Worm (Caenorhabditis elegans) whole organism, L4 larva: Measurements from ENCODE around the gene Y39G8B.5.
A peak's percentile ranks its signal among the peaks of the same experiment; 100 is the strongest.

Experiments used
- F26F4.8 ChIP-seq: fragments of 200-800 bp; sonication (Bioruptor generic); conservative IDR thresholded peaks from 2 replicates; pipeline ENCODE4 v1.3.6; 2022; ENCODE audit warnings: missing genetic modification characterization, missing compliant biosample characterization
- F49E8.2 ChIP-seq: sonication (generic microtip); optimal IDR thresholded peaks from 2 replicates; lab custom pipeline; 2016; ENCODE audit warnings: missing compliant biosample characterization, mild to moderate bottlenecking, missing genetic modification characterization, borderline replicate concordance
- R02D3.7 ChIP-seq: fragments of 150-350 bp; sonication (generic microtip); optimal IDR thresholded peaks from 3 replicates; lab custom pipeline; 2014; ENCODE audit warnings: missing biosample characterization, missing genetic modification characterization
- T26A8.4 ChIP-seq: fragments of 200-800 bp; sonication (Bioruptor generic); IDR thresholded peaks from 2 replicates; pipeline ENCODE4 v1.3.6; 2022; ENCODE audit warnings: missing genetic modification characterization, missing compliant biosample characterization
- ZK337.2 ChIP-seq: fragments of 200-800 bp; sonication (Bioruptor generic); IDR thresholded peaks from 2 replicates; pipeline ENCODE4 v1.3.6; 2022; ENCODE audit warnings: missing genetic modification reagents, missing genetic modification characterization, missing compliant biosample characterization
- aha-1 ChIP-seq: fragments of 150-350 bp; peaks from one replicate; lab custom pipeline; 2014; ENCODE audit warnings: missing biosample characterization, missing genetic modification characterization
- ceh-44 ChIP-seq: fragments of 200-800 bp; sonication (Bioruptor generic); IDR thresholded peaks from 2 replicates; pipeline ENCODE4 v1.3.6; 2022; ENCODE audit warnings: missing genetic modification reagents, missing genetic modification characterization, missing compliant biosample characterization
- ceh-62 ChIP-seq: sonication (generic microtip); optimal IDR thresholded peaks from 2 replicates; lab custom pipeline; 2017; ENCODE audit warnings: missing biosample characterization, missing genetic modification characterization
- ctbp-1 ChIP-seq: fragments of 200-800 bp; sonication (Bioruptor generic); IDR thresholded peaks from 2 replicates; pipeline ENCODE4 v1.3.6; 2022; ENCODE audit warnings: missing genetic modification reagents, missing genetic modification characterization, missing compliant biosample characterization
- daf-12 ChIP-seq: fragments of 150-350 bp; optimal IDR thresholded peaks from 2 replicates; lab custom pipeline; 2014; ENCODE audit warnings: missing biosample characterization, missing genetic modification reagents, missing genetic modification characterization
- daf-16 ChIP-seq, 3 experiments: sonication (generic microtip); optimal IDR thresholded peaks; 2 replicates each; lab custom pipeline; 2016 to 2017; ENCODE audit warnings: missing genetic modification characterization in 3 of 3, missing genetic modification reagents in 3 of 3, mild to moderate bottlenecking in 2 of 3, missing compliant biosample characterization in 2 of 3, missing biosample characterization in 1 of 3, moderate library complexity in 1 of 3
- dmd-6 ChIP-seq: fragments of 200-800 bp; sonication (Bioruptor generic); IDR thresholded peaks from 2 replicates; pipeline ENCODE4 v1.3.6; 2022; ENCODE audit warnings: missing genetic modification reagents, missing genetic modification characterization, missing compliant biosample characterization
- dmd-8 ChIP-seq: fragments of 200-800 bp; sonication (Bioruptor generic); IDR thresholded peaks from 2 replicates; pipeline ENCODE4 v1.3.6; 2022; ENCODE audit warnings: missing genetic modification characterization, missing compliant biosample characterization
- dpl-1 ChIP-seq: fragments of 150-350 bp; optimal IDR thresholded peaks from 2 replicates; lab custom pipeline; 2014; ENCODE audit warnings: missing biosample characterization, missing genetic modification reagents, missing genetic modification characterization
- duxl-1 ChIP-seq: sonication (generic microtip); optimal IDR thresholded peaks from 2 replicates; lab custom pipeline; 2016; ENCODE audit warnings: mild to moderate bottlenecking, missing genetic modification characterization, moderate library complexity, missing compliant biosample characterization; ENCODE audit not compliant: poor library complexity
- egl-27 ChIP-seq: sonication (generic microtip); optimal IDR thresholded peaks from 3 replicates; lab custom pipeline; 2017; ENCODE audit warnings: missing biosample characterization, missing genetic modification reagents, missing genetic modification characterization
- fkh-10 ChIP-seq: fragments of 150-350 bp; optimal IDR thresholded peaks from 2 replicates; lab custom pipeline; 2014; ENCODE audit warnings: missing biosample characterization, missing genetic modification reagents, missing genetic modification characterization
- fos-1 ChIP-seq: fragments of 150-350 bp; optimal IDR thresholded peaks from 2 replicates; lab custom pipeline; 2014; ENCODE audit warnings: missing biosample characterization, missing genetic modification characterization
- hlh-11 ChIP-seq: fragments of 200-800 bp; sonication (Bioruptor generic); optimal IDR thresholded peaks from 2 replicates; lab custom pipeline; 2018; ENCODE audit warnings: mild to moderate bottlenecking, missing genetic modification characterization, missing compliant biosample characterization
- lin-1 ChIP-seq: fragments of 200-800 bp; sonication (Bioruptor generic); IDR thresholded peaks from 2 replicates; pipeline ENCODE4 v1.3.6; 2022; ENCODE audit warnings: missing genetic modification reagents, missing genetic modification characterization, missing compliant biosample characterization
- lin-15B ChIP-seq: fragments of 150-350 bp; sonication (generic microtip); optimal IDR thresholded peaks from 3 replicates; lab custom pipeline; 2014; ENCODE audit warnings: missing biosample characterization, missing genetic modification characterization
- lir-3 ChIP-seq: sonication (generic microtip); optimal IDR thresholded peaks from 2 replicates; lab custom pipeline; 2016; ENCODE audit warnings: mild to moderate bottlenecking, missing genetic modification characterization, missing compliant biosample characterization
- madf-9 ChIP-seq: fragments of 200-800 bp; sonication (Bioruptor generic); conservative IDR thresholded peaks from 2 replicates; pipeline ENCODE4 v1.3.6; 2022; ENCODE audit warnings: missing genetic modification reagents, missing genetic modification characterization, missing compliant biosample characterization
- mep-1 ChIP-seq: fragments of 150-350 bp; sonication (generic microtip); optimal IDR thresholded peaks from 3 replicates; lab custom pipeline; 2014; ENCODE audit warnings: missing biosample characterization, missing genetic modification characterization
- mxl-3 ChIP-seq: fragments of 200-800 bp; sonication (Bioruptor generic); optimal IDR thresholded peaks from 2 replicates; lab custom pipeline; 2018; ENCODE audit warnings: mild to moderate bottlenecking, missing genetic modification characterization, missing compliant biosample characterization
- nhr-10 ChIP-seq: fragments of 150-350 bp; optimal IDR thresholded peaks from 2 replicates; lab custom pipeline; 2014; ENCODE audit warnings: missing biosample characterization, missing genetic modification characterization
- nhr-102 ChIP-seq: sonication (generic microtip); optimal IDR thresholded peaks from 2 replicates; lab custom pipeline; 2016; ENCODE audit warnings: mild to moderate bottlenecking, missing genetic modification characterization, moderate library complexity, missing compliant biosample characterization
- nhr-41 ChIP-seq: fragments of 200-800 bp; sonication (Bioruptor generic); IDR thresholded peaks from 2 replicates; pipeline ENCODE4 v1.3.6; 2022; ENCODE audit warnings: missing genetic modification reagents, missing genetic modification characterization, missing compliant biosample characterization
- nhr-42 ChIP-seq: fragments of 200-800 bp; sonication (Bioruptor generic); IDR thresholded peaks from 2 replicates; pipeline ENCODE4 v1.3.6; 2022; ENCODE audit warnings: missing genetic modification characterization, missing compliant biosample characterization
- nhr-6 ChIP-seq: fragments of 150-350 bp; optimal IDR thresholded peaks from 2 replicates; lab custom pipeline; 2014; ENCODE audit warnings: missing biosample characterization, missing genetic modification characterization
- nhr-76 ChIP-seq: fragments of 150-350 bp; optimal IDR thresholded peaks from 2 replicates; lab custom pipeline; 2014; ENCODE audit warnings: missing biosample characterization, missing genetic modification characterization
- pha-4 ChIP-seq, 2 experiments: fragments of 150-350 bp in 1 of 2; fragments of 200-800 bp in 1 of 2; sonication (Bioruptor generic) in 1 of 2; IDR thresholded peaks in 1 of 2; optimal IDR thresholded peaks in 1 of 2; 2 replicates each; pipeline versions ENCODE4 v1.3.6 to Lab custom; 2014 to 2022; ENCODE audit warnings: missing genetic modification characterization in 2 of 2, missing genetic modification reagents in 2 of 2, missing biosample characterization in 1 of 2, missing compliant biosample characterization in 1 of 2
- php-3 ChIP-seq: fragments of 200-800 bp; sonication (Bioruptor generic); IDR thresholded peaks from 2 replicates; pipeline ENCODE4 v1.3.6; 2022; ENCODE audit warnings: missing genetic modification reagents, missing genetic modification characterization, missing compliant biosample characterization
- pqm-1 ChIP-seq: sonication (generic microtip); optimal IDR thresholded peaks from 2 replicates; lab custom pipeline; 2017; ENCODE audit warnings: missing biosample characterization, missing genetic modification characterization
- rbr-2 ChIP-seq: sonication (generic microtip); optimal IDR thresholded peaks from 2 replicates; lab custom pipeline; 2016; ENCODE audit warnings: missing genotype, missing genetic modification characterization, missing compliant biosample characterization
- snpc-4 ChIP-seq: fragments of 150-350 bp; optimal IDR thresholded peaks from 2 replicates; lab custom pipeline; 2014; ENCODE audit warnings: missing biosample characterization, missing genetic modification characterization
- spr-3 ChIP-seq: fragments of 200-800 bp; sonication (Bioruptor generic); optimal IDR thresholded peaks from 2 replicates; lab custom pipeline; 2018; ENCODE audit warnings: mild to moderate bottlenecking, missing genetic modification characterization, missing compliant biosample characterization
- tra-1 ChIP-seq: fragments of 200-800 bp; sonication (Bioruptor generic); IDR thresholded peaks from 2 replicates; pipeline ENCODE4 v1.3.6; 2022; ENCODE audit warnings: missing genetic modification reagents, missing genetic modification characterization, missing compliant biosample characterization
- vab-7 ChIP-seq: fragments of 200-800 bp; sonication (Bioruptor generic); IDR thresholded peaks from 2 replicates; pipeline ENCODE4 v1.3.6; 2022; ENCODE audit warnings: missing genetic modification reagents, missing genetic modification characterization, missing compliant biosample characterization
- zfp-3 ChIP-seq: fragments of 200-800 bp; sonication (Bioruptor generic); conservative IDR thresholded peaks from 2 replicates; pipeline ENCODE4 v1.3.6; 2022; ENCODE audit warnings: missing genetic modification reagents, missing genetic modification characterization, missing compliant biosample characterization
- ztf-11 ChIP-seq: fragments of 150-350 bp; optimal IDR thresholded peaks from 2 replicates; lab custom pipeline; 2014; ENCODE audit warnings: missing biosample characterization, missing genetic modification characterization
- ztf-7 ChIP-seq: fragments of 150-350 bp; optimal IDR thresholded peaks from 2 replicates; lab custom pipeline; 2014; ENCODE audit warnings: missing biosample characterization, missing genetic modification characterization

Y39G8B.5 gene

DNA sequence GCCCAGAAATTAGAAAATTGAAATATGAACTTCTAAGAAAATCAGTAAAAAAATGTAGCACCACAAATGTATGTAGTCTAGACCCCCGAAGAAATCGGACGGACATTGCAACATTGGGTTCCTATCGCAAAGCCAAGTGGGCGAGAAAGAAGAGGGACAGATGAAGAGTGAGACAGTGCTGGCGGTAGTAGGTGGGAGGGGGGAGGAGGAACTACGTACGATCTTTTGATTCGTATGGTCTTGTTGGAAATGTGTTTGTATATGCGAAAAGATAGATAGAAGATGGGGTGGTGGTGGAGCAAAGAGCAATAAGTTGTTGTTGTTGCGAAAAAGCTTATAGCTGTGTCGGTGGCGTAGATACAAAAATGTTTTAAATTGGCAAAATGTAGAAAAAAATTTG lies 46.7 kb upstream of the Y39G8B.5 start (continued):
- TF ChIP-seq fos-1 (tag; lab: Kevin White, UChicago) (no peak), pha-4 (GFP tag; IDR thresholded peaks at IDR 0.05; lab: Robert Waterston, UW) (no peak), pha-4 (tag; optimal IDR thresholded peaks at IDR 0.05; lab: Kevin White, UChicago) (no peak), tra-1 (0 out of 2 replicates have a peak, but pooled peaks have one; percentile 10), R02D3.7 (tag; lab: Kevin White, UChicago) (no peak), pqm-1 (tag; lab: Kevin White, UChicago) (peak; percentile 20), vab-7 (GFP tag; lab: Robert Waterston, UW) (no peak), daf-12 (tag; lab: Kevin White, UChicago) (no peak), duxl-1 (tag; lab: Kevin White, UChicago) (no peak), ztf-7 (tag; lab: Kevin White, UChicago) (no peak), nhr-76 (tag; lab: Kevin White, UChicago) (no peak), mxl-3 (GFP tag; lab: Kevin White, UChicago) (peak; percentile 12), F26F4.8 (GFP tag; lab: Robert Waterston, UW) (no peak), lir-3 (no peak), ceh-44 (GFP tag; lab: Robert Waterston, UW) (no peak), F49E8.2 (tag; lab: Kevin White, UChicago) (no peak), dmd-8 (no peak), ctbp-1 (GFP tag; lab: Robert Waterston, UW) (no peak), zfp-3 (no peak), ZK337.2 (GFP tag; lab: Robert Waterston, UW) (no peak), egl-27 (no peak), dmd-6 (GFP tag; lab: Robert Waterston, UW) (peak; percentile 27; the same call in 1 of the 2 replicates), madf-9 (GFP tag; lab: Robert Waterston, UW) (0 out of 2 replicates have a peak, but pooled peaks have one; percentile 12), rbr-2 (tag; lab: Kevin White, UChicago) (no peak), nhr-6 (tag; lab: Kevin White, UChicago) (no peak), nhr-10 (no peak), spr-3 (GFP tag; lab: Kevin White, UChicago) (no peak), ceh-62 (tag; lab: Kevin White, UChicago) (no peak), dpl-1 (no peak), nhr-102 (no peak), ztf-11 (no peak), lin-15B (tag; lab: Kevin White, UChicago) (no peak), T26A8.4 (no peak), fkh-10 (no peak), hlh-11 (tag; lab: Kevin White, UChicago) (peak; percentile 8), aha-1 (peak; percentile 82), daf-16 (GFP tag; optimal IDR thresholded peaks at IDR 0.05; lab: Kevin White, UChicago) (no peak), daf-16 (tag; optimal IDR thresholded peaks at IDR 0.05; lab: Kevin White, UChicago) (peak; percentile 62), php-3 (GFP tag; lab: Robert Waterston, UW) (no peak), snpc-4 (tag; lab: Kevin White, UChicago) (no peak), nhr-41 (GFP tag; lab: Robert Waterston, UW) (no peak), mep-1 (tag; lab: Kevin White, UChicago) (no peak), nhr-42 (GFP tag; lab: Robert Waterston, UW) (0 out of 2 replicates have a peak, but pooled peaks have one; percentile 26), lin-1 (GFP tag; lab: Robert Waterston, UW) (no peak)
- TF ChIP-seq, all 104 proteins: peak for 13
